Fruit fly (Drosophila melanogaster): ENCODE results near the gene VhaM9.7-a.

The VhaM9.7-a gene

DNA sequence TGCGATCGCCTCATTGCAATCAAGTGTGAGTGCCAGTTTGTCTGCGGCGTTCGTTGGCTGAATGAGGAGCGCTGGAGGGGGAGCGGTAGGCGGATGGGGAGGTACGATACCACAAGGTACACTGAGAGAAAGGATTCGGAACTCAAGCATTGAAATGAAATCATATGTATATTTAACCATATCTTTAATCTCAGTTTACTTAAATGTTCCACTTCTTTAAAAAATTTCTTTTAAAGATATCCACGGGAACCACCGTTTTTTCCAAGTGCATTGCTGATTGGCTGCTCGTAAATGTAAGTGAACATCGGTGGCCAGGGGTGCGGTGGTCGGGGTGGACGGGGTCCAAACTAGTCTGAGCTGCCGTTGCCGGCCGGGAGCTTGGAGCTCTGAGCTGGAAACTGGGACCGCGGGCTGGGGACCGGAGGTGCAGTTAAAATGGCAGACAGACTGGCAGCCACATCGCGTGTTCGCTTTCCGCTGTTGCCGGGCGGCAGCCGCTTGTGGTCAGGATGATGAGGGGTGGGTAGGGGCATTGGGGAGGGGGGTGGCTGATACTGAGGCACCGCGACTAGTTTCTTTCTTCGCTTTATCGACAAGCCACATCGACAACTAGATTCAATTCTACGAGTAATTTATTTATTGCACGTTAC is 34.2 kb upstream of the VhaM9.7-a start (continued):
- TF ChIP-seq BEAF-32 (GFP tag; optimal IDR thresholded peaks at IDR 0.05) (no peak), slou (GFP tag; optimal IDR thresholded peaks at IDR 0.05) (peak; percentile 49), bigmax (GFP tag; optimal IDR thresholded peaks at IDR 0.05) (peak; percentile 38), slp2 (GFP tag; optimal IDR thresholded peaks at IDR 0.05) (peak; percentile 94), CG11085 (GFP tag; IDR thresholded peaks at IDR 0.05) (peak; percentile 77), sob (GFP tag; IDR thresholded peaks at IDR 0.05) (peak; percentile 96), Antp (GFP tag; optimal IDR thresholded peaks at IDR 0.05) (peak; percentile 94), B-H2 (GFP tag; optimal IDR thresholded peaks at IDR 0.05) (peak; percentile 77), crc (GFP tag; optimal IDR thresholded peaks at IDR 0.05) (peak; percentile 81), CG10274 (GFP tag; optimal IDR thresholded peaks at IDR 0.05) (peak; percentile 79), gce (GFP tag; IDR thresholded peaks at IDR 0.05) (peak; percentile 98), Atf3 (GFP tag; optimal IDR thresholded peaks at IDR 0.05) (peak; percentile 97), CoRest (tag; optimal IDR thresholded peaks at IDR 0.05) (peak; percentile 97), unpg (GFP tag; optimal IDR thresholded peaks at IDR 0.05) (peak; percentile 97), CG10565 (GFP tag; optimal IDR thresholded peaks at IDR 0.05) (peak; percentile 77), pho (GFP tag; optimal IDR thresholded peaks at IDR 0.05) (peak; percentile 78), CG15269 (tag; optimal IDR thresholded peaks at IDR 0.05) (peak; percentile 96), CG6689 (GFP tag; IDR thresholded peaks at IDR 0.05) (peak; percentile 96), ham (GFP tag; IDR thresholded peaks at IDR 0.05) (no peak), CG10431 (GFP tag; optimal IDR thresholded peaks at IDR 0.05) (peak; percentile 92), klu (GFP tag; IDR thresholded peaks at IDR 0.05) (peak; percentile 87), CG12391 (tag; optimal IDR thresholded peaks at IDR 0.05) (peak; percentile 98), dpn (GFP tag; optimal IDR thresholded peaks at IDR 0.05) (peak; percentile 94 to 96), CG4707 (GFP tag; optimal IDR thresholded peaks at IDR 0.05) (peak; percentile 93), disco-r (GFP tag; optimal IDR thresholded peaks at IDR 0.05) (peak; percentile 87), lilli (GFP tag; optimal IDR thresholded peaks at IDR 0.05) (peak; percentile 88), CG8359 (GFP tag; optimal IDR thresholded peaks at IDR 0.05; ENCODE audit: borderline replicate concordance) (peak; percentile 91), Eip74EF (GFP tag; optimal IDR thresholded peaks at IDR 0.05) (peak in 1 of 2 experiments; percentile 91), dysf (GFP tag; IDR thresholded peaks at IDR 0.05) (peak; percentile 97), CG15514 (GFP tag; optimal IDR thresholded peaks at IDR 0.05) (peak; percentile 77), Nf-YA (GFP tag; IDR thresholded peaks at IDR 0.05) (peak; percentile 96), CG2120 (GFP tag; optimal IDR thresholded peaks at IDR 0.05) (peak; percentile 73), CG17385 (GFP tag; optimal IDR thresholded peaks at IDR 0.05) (peak; percentile 95), NC2β (GFP tag; optimal IDR thresholded peaks at IDR 0.05) (peak; percentile 93), Mes4 (GFP tag; optimal IDR thresholded peaks at IDR 0.05) (peak; percentile 97), Lhr (GFP tag; optimal IDR thresholded peaks at IDR 0.05) (peak; percentile 96), bcd (GFP tag; optimal IDR thresholded peaks at IDR 0.05) (peak; percentile 92), CG7556 (GFP tag; optimal IDR thresholded peaks at IDR 0.05) (peak; percentile 96), CG2199 (GFP tag; IDR thresholded peaks at IDR 0.05) (peak; percentile 97), pfk (GFP tag; optimal IDR thresholded peaks at IDR 0.05) (peak; percentile 30), CG10147 (GFP tag; optimal IDR thresholded peaks at IDR 0.05) (peak; percentile 88), chinmo (GFP tag; IDR thresholded peaks at IDR 0.05; ENCODE audit: partially characterized antibody) (no peak), jing (GFP tag; optimal IDR thresholded peaks at IDR 0.05) (peak; percentile 97), CG3163 (GFP tag; optimal IDR thresholded peaks at IDR 0.05) (peak; percentile 83), CG7928 (GFP tag; optimal IDR thresholded peaks at IDR 0.05) (peak; percentile 61), CG10543 (GFP tag; optimal IDR thresholded peaks at IDR 0.05) (peak; percentile 94), pan (optimal IDR thresholded peaks at IDR 0.05) (no peak), pan (GFP tag; optimal IDR thresholded peaks at IDR 0.05 in 1 of 2, IDR thresholded peaks at IDR 0.05 in 1 of 2) (peak in 1 of 2 experiments; percentile 97), tup (GFP tag; optimal IDR thresholded peaks at IDR 0.05) (peak; percentile 91)
